Worm (Caenorhabditis elegans) whole organism, early embryonic: Measurements from ENCODE around the gene Y62F5A.10.

ENCODE experiments used
- ceh-36 ChIP-seq: sonication (generic microtip); optimal IDR thresholded peaks from 2 replicates; lab custom pipeline; 2016; ENCODE audit warnings: missing genetic modification characterization, inconsistent platforms, missing compliant biosample characterization
- tra-4 ChIP-seq: sonication (generic microtip); optimal IDR thresholded peaks from 2 replicates; lab custom pipeline; 2017; ENCODE audit warnings: missing genetic modification characterization, missing compliant biosample characterization

The Y62F5A.10 gene

ce11 chrII:11571260-11571854 lies 50.0 kb downstream of the Y62F5A.10 start, which contains the start of gene F54D5.3:
Gene F54D5.3 (plus strand): TSS chrII:11571805.
- TF ChIP-seq tra-4 (tag; lab: Kevin White, UChicago) (no peak), ceh-36 (tag; lab: Kevin White, UChicago) (no peak)
